Fruit fly (Drosophila melanogaster) whole organism, larva: Measurements from ENCODE around the gene Ypel.

Experiments used
- noc ChIP-seq: fragments of 200-800 bp; sonication (Bioruptor generic); optimal IDR thresholded peaks from 3 replicates; lab custom pipeline; 2019; ENCODE audit warnings: missing biosample characterization, mild to moderate bottlenecking, missing genetic modification characterization, moderate library complexity

Gene Ypel

dm6 chrX:10212118-10212517 lies at the start of gene Ypel:
TSS of gene Ypel (minus strand) at chrX:10212374.
- no peak for TF ChIP-seq noc

dm6 chrX:10261172-10261571 lies 49.0 kb upstream of the Ypel start:
- no peak for TF ChIP-seq noc

dm6 chrX:10259524-10259923 lies 47.4 kb upstream of the Ypel start:
- no peak for TF ChIP-seq noc

- no peak for TF ChIP-seq noc
Observed at dm6 chrX:10256228-10256627, 44.1 kb upstream of the Ypel start.

dm6 chrX:10252745-10253144 lies 40.6 kb upstream of the Ypel start:
- TF ChIP-seq noc, result no peak

- no peak for TF ChIP-seq noc
Observed at dm6 chrX:10250659-10251058, 38.5 kb upstream of the Ypel start.

- no peak for TF ChIP-seq noc
Observed at dm6 chrX:10250017-10250416, 37.8 kb upstream of the Ypel start.

- TF ChIP-seq noc, result no peak
Observed at dm6 chrX:10247366-10247765, 35.2 kb upstream of the Ypel start.

dm6 chrX:10244763-10245162 lies 32.6 kb upstream of the Ypel start:
- TF ChIP-seq noc, result no peak

- TF ChIP-seq noc, result no peak
Observed at dm6 chrX:10243540-10243939, 31.4 kb upstream of the Ypel start.

- no peak for TF ChIP-seq noc
Observed at dm6 chrX:10242883-10243282, 30.7 kb upstream of the Ypel start.

dm6 chrX:10241919-10242318 lies 29.7 kb upstream of the Ypel start:
- no peak for TF ChIP-seq noc

dm6 chrX:10234024-10234520 lies 21.9 kb upstream of the Ypel start:
- no peak for TF ChIP-seq noc

- TF ChIP-seq noc, result no peak
Observed at dm6 chrX:10233065-10233464, 20.9 kb upstream of the Ypel start, which contains the start of gene CG2961. TSS of gene CG2961 (minus strand) at chrX:10233080.

- peak; percentile 86 for TF ChIP-seq noc
Observed at dm6 chrX:10232497-10232896, 20.3 kb upstream of the Ypel start.

dm6 chrX:10219955-10220354 lies 7.8 kb upstream of the Ypel start, which contains the start of gene CG34408:
TSS of gene CG34408 (plus strand) at chrX:10220110.
- no peak for TF ChIP-seq noc

dm6 chrX:10219039-10219438 lies 6.9 kb upstream of the Ypel start, which contains the start of gene CG15308:
TSS of gene CG15308 (minus strand) at chrX:10219139.
- TF ChIP-seq noc, result no peak

dm6 chrX:10216634-10217239 lies 4.6 kb upstream of the Ypel start, which contains the start of gene CG2962:
TSS of gene CG2962 (minus strand) at chrX:10216642.
- no peak for TF ChIP-seq noc
